Fruit fly (Drosophila melanogaster) Kc167 (cell line): ENCODE measurements around the gene CG31957.

Experiments
- Myc ChIP-seq: fragments of >200 bp; optimal IDR thresholded peaks from 2 replicates; lab custom pipeline; 2017; ENCODE audit warnings: missing external identifiers
- Sin3A ChIP-seq: fragments of >200 bp; optimal IDR thresholded peaks from 2 replicates; lab custom pipeline; 2018; ENCODE audit warnings: missing external identifiers
- h ChIP-seq: fragments of >200 bp; optimal IDR thresholded peaks from 3 replicates; lab custom pipeline; 2018; ENCODE audit warnings: missing external identifiers
- insv ChIP-seq: fragments of >200 bp; optimal IDR thresholded peaks from 3 replicates; lab custom pipeline; 2018; ENCODE audit warnings: missing external identifiers
- psq ChIP-seq: fragments of >200 bp; optimal IDR thresholded peaks from 2 replicates; lab custom pipeline; 2017; ENCODE audit warnings: missing external identifiers
- ttk ChIP-seq: sonication (Bioruptor generic); optimal IDR thresholded peaks from 2 replicates; lab custom pipeline; 2017; ENCODE audit warnings: missing external identifiers

The CG31957 gene

DNA sequence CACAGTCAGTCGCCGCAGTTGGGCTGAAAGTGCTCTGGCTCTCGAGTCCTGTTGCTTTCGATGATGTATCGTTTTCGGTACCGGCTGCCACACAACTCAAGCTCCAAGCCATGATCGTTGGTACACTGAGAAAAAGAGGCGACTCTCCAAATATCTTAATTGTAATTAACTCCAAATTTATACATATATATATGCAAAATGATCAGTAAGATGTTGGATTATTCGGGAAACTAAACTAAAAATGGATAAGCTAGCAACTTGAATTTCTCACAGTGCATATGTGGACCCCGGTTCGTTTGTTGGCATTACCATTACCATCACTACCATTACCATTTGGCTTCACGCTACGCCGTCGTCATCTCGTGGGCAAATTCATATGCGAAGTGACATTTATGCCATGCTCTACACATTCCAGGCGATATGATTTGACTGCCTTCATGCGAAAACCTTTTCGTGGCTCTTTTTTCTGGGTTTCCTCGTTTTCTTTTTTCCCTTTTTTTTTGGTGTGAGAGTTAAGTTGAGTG lies 18.7 kb downstream of the CG31957 start:
- TF ChIP-seq psq = no peak
- no peak for TF ChIP-seq Sin3A (lab: Kevin White, UChicago)
- TF ChIP-seq h (lab: Kevin White, UChicago) = no peak
- no peak for TF ChIP-seq Myc
- no peak for TF ChIP-seq ttk (lab: Kevin White, UChicago)
- no peak for TF ChIP-seq insv (lab: Kevin White, UChicago)

DNA sequence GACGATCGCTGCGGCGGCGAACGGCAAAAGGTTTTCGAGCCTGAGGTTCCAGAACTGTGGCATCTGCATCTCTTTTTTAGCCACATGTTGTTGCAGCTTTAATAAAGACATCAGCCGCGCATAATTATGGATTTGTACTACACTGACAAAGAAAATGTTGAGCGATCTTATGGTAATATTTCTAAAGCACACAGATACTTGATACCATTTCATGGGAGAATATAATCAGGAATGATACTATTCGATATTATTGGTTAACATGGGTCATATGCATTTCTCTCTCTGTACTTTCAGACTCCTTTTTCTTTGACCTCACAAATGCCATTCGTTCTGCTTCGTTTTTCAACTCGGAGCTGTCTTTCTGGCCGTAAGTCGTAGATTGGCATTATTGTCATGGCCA lies 20.1 kb downstream of the CG31957 start:
- TF ChIP-seq psq (no peak), Sin3A (lab: Kevin White, UChicago) (no peak), ttk (lab: Kevin White, UChicago) (no peak), insv (lab: Kevin White, UChicago) (no peak), h (lab: Kevin White, UChicago) (no peak)

DNA sequence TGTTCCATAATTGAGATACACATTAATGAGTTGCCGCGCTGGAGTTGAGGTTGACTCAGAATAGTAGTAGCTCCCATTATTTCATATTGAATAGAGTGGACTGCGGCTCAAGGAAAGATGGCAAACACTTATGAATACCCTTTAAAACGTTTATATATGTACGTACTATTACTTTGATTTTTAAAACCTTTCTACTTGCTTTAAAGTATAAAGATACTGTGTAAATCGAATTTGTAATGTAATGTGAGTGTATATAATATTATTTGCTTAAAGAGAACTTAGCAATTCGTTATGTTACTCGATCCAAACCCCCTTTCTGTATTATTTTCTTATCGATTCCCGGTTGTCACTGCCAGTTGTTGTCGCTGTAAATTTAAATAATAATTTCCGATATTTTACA lies 20.9 kb downstream of the CG31957 start:
- TF ChIP-seq insv (lab: Kevin White, UChicago) (no peak), Sin3A (lab: Kevin White, UChicago) (no peak), ttk (lab: Kevin White, UChicago) (no peak), psq (no peak), h (lab: Kevin White, UChicago) (no peak), Myc (no peak)

DNA sequence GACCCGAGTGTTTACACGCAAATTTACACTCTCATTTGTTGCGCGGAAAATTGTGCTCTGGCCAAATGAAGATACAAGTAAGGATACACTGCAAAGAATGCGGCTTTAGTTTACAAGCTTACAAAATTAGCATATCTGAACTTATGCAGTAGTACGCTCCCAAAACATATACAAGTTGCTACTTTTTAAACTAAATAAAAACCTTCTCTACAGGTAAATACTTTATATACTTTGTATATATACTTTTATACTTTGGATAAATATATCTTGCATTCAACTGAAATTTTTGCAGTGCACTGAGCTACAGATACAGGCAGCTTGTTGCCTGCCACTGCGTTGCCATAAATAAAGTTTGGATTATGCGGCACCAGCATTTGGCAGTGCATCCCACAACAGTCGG lies 24.4 kb downstream of the CG31957 start:
- TF ChIP-seq insv (lab: Kevin White, UChicago) = no peak
- TF ChIP-seq Sin3A (lab: Kevin White, UChicago) = no peak
- TF ChIP-seq psq = no peak
- TF ChIP-seq ttk (lab: Kevin White, UChicago) = no peak
- TF ChIP-seq Myc = no peak
- no peak for TF ChIP-seq h (lab: Kevin White, UChicago)

DNA sequence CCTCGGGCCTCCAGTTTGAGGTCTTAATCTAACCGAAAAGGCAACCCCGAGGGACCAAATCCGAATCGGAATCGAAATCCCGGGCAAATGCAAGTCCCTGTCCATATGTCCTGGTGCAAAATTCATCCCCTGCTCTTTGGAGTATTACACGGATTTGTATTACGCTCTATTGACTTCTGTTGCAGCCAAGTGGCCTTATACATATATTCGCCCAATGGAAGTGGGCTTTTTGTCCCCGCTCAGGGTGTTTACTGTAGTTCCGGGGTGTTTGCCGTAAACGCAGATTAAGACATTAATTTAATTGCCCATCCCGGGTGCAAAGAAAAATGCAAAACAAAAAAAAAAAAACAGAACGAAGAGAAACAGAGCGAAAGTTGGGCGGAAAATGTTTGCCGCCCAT lies 25.7 kb downstream of the CG31957 start:
- TF ChIP-seq Sin3A (lab: Kevin White, UChicago) = no peak
- TF ChIP-seq Myc = no peak
- TF ChIP-seq ttk (lab: Kevin White, UChicago) = no peak
- TF ChIP-seq h (lab: Kevin White, UChicago) = no peak
- no peak for TF ChIP-seq insv (lab: Kevin White, UChicago)
- no peak for TF ChIP-seq psq

DNA sequence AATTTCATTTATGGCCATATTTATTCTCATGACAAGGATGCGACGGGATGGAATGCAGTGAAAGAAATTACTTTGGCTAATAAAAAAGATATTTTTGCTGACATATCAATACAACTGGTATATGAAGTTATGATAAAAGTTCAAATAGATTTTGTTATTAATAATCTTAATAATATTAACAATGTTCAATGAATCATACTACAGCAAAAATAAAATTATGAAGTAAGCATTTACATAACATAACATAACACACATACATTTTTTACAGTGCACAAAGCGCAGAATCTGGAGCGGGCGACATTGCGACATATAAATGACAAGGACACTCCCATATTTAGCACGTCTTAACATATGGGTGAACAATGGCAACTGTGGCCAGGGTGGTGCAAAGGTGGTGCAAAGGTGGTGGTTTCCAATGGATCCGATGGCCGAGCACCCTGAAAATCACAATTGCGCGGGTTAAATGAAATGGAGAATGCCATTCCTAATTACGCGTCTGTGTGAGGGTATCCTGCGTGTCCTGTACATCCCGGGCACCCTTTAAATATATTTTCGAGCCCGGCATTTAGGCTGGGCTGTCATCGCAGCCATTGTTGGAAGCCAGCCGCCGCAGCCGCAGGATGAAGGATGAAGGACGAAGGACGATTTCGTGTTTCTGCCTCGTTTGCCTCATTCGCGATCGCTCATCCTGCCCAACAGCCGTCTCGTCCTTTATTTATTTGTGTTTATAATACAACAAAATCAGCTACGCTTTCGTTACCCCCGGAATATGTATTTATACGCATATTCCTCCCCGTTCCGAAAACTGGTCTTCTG lies 27.2 kb downstream of the CG31957 start:
- no peak for TF ChIP-seq h (lab: Kevin White, UChicago)
- TF ChIP-seq Sin3A (lab: Kevin White, UChicago) = no peak
- TF ChIP-seq Myc = no peak
- TF ChIP-seq insv (lab: Kevin White, UChicago) = no peak
- no peak for TF ChIP-seq ttk (lab: Kevin White, UChicago)
- no peak for TF ChIP-seq psq

DNA sequence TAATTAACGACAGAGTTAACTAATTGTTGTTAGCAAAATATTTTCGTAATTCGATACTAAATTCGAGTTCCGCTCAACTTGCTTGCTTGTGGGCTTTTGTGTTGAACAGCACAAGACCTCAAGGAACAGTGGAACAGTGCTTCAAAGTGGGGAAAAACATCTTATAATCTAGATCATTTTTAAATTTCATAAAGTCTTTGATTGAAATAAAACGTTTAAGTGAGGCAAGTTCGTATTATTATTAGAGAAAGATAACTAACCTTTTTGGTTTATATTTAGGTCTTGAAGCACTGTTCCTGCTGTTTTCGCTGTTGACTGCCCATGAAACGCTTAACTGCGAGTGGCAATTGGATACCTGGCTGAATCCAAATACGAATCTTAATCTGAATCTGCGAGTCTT lies 28.1 kb downstream of the CG31957 start:
- TF ChIP-seq insv (lab: Kevin White, UChicago) (no peak), Sin3A (lab: Kevin White, UChicago) (no peak), psq (no peak), ttk (lab: Kevin White, UChicago) (no peak), Myc (no peak), h (lab: Kevin White, UChicago) (no peak)

DNA sequence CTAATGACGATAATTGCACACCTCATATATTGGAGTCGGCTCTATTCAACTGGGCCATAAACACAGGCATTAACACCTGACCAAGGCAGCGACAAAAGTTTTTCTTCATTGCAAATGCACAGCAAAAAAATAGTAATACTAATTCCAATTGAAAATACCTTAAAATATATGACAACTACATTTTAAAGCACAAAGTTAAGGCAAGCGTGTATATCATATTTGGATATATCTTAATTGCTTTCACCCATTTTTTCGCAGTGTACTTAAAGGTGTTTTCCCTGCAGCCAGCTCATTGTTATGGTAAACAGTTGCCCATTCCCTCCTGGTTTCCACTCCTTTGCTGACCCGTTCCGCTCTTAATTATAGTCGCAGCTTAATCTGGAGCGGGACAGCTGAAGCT lies 31.3 kb downstream of the CG31957 start:
- TF ChIP-seq h (lab: Kevin White, UChicago) = no peak
- no peak for TF ChIP-seq insv (lab: Kevin White, UChicago)
- TF ChIP-seq psq = no peak
- TF ChIP-seq Myc = no peak
- no peak for TF ChIP-seq Sin3A (lab: Kevin White, UChicago)
- TF ChIP-seq ttk (lab: Kevin White, UChicago) = no peak

DNA sequence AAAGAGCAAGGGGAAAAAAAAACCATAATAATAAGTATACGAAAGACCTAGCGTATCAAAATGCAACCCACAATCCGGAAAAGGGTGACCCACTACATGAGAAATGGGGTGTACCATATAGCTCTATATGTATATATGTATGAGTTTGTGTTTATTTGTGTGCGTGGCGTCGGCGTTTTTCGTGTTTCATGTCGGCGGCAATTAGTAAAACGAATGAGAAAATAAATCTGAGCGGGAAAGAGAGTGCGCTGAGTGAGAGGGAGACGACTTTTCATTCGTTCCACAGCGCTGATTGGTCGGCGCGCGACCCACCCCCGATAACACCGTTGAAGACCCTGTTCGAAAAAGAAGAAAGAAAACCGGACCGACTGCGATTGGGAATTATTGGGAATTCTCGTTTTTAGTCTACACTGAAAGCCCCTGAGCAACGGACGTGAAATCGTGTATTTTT lies 35.8 kb downstream of the CG31957 start, which contains the start of gene slp2:
Gene slp2 (plus strand): TSS at position 401 of the 451 bp plus-strand sequence.
- TF ChIP-seq psq (no peak), Sin3A (lab: Kevin White, UChicago) (no peak), Myc (no peak), insv (lab: Kevin White, UChicago) (no peak), h (lab: Kevin White, UChicago) (no peak), ttk (lab: Kevin White, UChicago) (no peak)

DNA sequence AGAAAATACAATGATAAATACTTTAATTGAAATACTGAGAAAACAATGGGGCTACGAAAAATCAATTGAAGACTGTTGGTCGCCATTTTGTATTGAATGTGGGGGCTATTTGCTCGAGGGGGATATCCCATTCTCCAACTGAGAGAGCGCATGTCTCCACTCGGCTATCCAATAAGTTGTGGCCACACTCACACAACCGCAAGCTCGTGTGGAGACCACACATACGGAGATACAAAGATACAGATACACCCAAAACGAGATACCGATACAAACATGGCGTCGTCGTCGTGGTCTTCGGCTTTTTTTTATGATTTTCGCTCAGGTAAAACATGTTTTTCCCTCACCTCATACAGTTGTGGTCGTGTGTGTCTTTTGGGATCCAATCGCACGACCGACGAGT lies 37.0 kb downstream of the CG31957 start:
- TF ChIP-seq insv (lab: Kevin White, UChicago) (no peak), psq (no peak), Sin3A (lab: Kevin White, UChicago) (no peak), h (lab: Kevin White, UChicago) (no peak), ttk (lab: Kevin White, UChicago) (no peak), Myc (no peak)

DNA sequence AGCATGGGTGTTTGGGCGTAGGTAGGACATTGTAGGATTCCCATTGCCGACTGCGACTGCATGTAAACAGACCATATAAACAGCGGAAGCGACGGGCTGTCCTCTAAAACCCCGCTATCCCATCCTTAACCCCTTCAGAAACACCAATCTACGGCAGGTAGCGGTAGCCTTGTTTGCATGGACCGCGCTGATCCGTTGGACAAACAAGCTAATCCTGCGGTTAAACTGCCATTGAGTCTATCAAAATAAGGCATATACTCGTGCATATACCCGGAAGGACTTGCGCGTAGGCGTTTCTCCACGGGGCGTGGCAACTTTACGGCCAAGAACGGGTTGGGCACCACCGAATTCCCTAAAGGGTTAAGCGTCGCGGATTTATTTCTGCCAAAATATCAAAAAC lies 38.3 kb downstream of the CG31957 start:
- TF ChIP-seq Myc = no peak
- TF ChIP-seq psq = no peak
- no peak for TF ChIP-seq ttk (lab: Kevin White, UChicago)
- no peak for TF ChIP-seq Sin3A (lab: Kevin White, UChicago)
- no peak for TF ChIP-seq h (lab: Kevin White, UChicago)
- TF ChIP-seq insv (lab: Kevin White, UChicago) = no peak

DNA sequence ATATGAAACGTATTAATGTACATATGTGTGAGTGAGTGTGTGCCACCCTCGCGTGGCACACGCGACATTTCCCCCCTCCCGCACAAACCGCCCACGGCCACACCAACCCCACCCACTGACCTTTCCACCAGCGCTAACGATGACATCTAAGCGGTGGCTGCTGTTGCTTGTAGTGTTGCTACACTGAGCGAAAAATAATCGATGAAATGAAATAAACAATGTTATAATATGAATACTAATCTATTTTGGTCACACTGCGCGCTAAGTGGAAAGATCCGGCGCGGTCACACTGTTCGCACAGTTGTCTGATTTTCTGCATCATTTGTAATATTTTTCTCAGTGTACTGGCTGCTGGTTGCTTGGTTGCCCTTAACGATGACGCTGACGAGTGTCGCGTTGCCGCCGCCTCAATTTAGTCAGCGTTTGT lies 40.0 kb downstream of the CG31957 start:
- TF ChIP-seq Sin3A (lab: Kevin White, UChicago) (no peak), Myc (no peak), insv (lab: Kevin White, UChicago) (no peak)
